Worm (Caenorhabditis elegans) whole organism, midembryonic: ENCODE measurements around the gene cgt-1.
"Not testable (repeated sequence)": the region's sequence is repeated elsewhere in the genome, so short reads cannot be mapped to it uniquely, and the experiment has no call there.

Experiments used
- T22C8.4 ChIP-seq: fragments of 200-800 bp; sonication (Bioruptor generic); IDR thresholded peaks from 2 replicates; pipeline ENCODE4 v1.3.6; 2022; ENCODE audit warnings: missing genetic modification characterization, missing compliant biosample characterization
- cog-1 ChIP-seq: sonication (generic microtip); optimal IDR thresholded peaks from 2 replicates; lab custom pipeline; 2016; ENCODE audit warnings: missing genetic modification characterization, missing compliant biosample characterization
- flt-1 ChIP-seq: fragments of 200-800 bp; sonication (Bioruptor generic); IDR thresholded peaks from 2 replicates; pipeline ENCODE4 v1.3.6; 2022; ENCODE audit warnings: missing genetic modification characterization, missing compliant biosample characterization
- klf-2 ChIP-seq: fragments of 200-800 bp; sonication (Bioruptor generic); conservative IDR thresholded peaks from 2 replicates; pipeline ENCODE4 v1.3.6; 2022; ENCODE audit warnings: missing genetic modification reagents, missing genetic modification characterization, missing compliant biosample characterization
- med-1 ChIP-seq: sonication (generic microtip); optimal IDR thresholded peaks from 2 replicates; lab custom pipeline; 2017; ENCODE audit warnings: missing genetic modification characterization, mild to moderate bottlenecking, missing compliant biosample characterization, antibody characterized with exemption, missing genetic modification reagents; ENCODE audit not compliant: insufficient read depth
- ref-1 ChIP-seq: fragments of 200-800 bp; sonication (Bioruptor generic); conservative IDR thresholded peaks from 2 replicates; pipeline ENCODE4 v1.3.6; 2022; ENCODE audit warnings: missing genetic modification reagents, missing genetic modification characterization, missing compliant biosample characterization
- tab-1 ChIP-seq: fragments of 200-800 bp; sonication (Bioruptor generic); IDR thresholded peaks from 2 replicates; pipeline ENCODE4 v1.3.6; 2022; ENCODE audit warnings: missing genetic modification characterization, missing compliant biosample characterization
- ztf-23 ChIP-seq: fragments of 200-800 bp; sonication (Bioruptor generic); IDR thresholded peaks from 2 replicates; pipeline ENCODE4 v1.3.6; 2022; ENCODE audit warnings: missing genetic modification reagents, missing genetic modification characterization, missing compliant biosample characterization
- ztf-29 ChIP-seq: fragments of 200-800 bp; sonication (Bioruptor generic); IDR thresholded peaks from 2 replicates; pipeline ENCODE4 v1.3.6; 2022; ENCODE audit warnings: missing genetic modification reagents, missing genetic modification characterization, missing compliant biosample characterization

Gene cgt-1

DNA sequence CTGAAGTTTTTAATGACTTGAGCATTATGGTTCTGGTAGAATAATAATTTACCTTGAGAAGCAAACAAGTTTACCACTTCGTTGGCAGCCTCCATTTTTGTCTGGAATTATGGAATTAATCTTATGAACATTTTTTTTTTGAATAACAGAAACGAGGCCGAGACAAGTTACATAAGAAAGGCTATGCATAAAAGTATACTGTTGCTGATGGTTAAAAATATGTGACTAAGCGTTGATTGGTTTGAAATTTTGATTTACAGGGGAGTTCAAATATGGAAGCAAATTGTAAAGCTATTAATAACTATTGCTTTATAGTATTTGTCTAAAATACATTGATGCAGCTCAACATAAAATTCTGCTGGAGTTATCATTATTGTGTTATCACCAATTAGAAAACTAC, at the start of gene cgt-1:
TSS of gene cgt-1 (minus strand) at position 101 of the 400 bp plus-strand sequence.
- TF ChIP-seq tab-1 (GFP tag; lab: Robert Waterston, UW) (no peak), med-1 (no peak), klf-2 (GFP tag; lab: Robert Waterston, UW) (no peak), ref-1 (GFP tag; lab: Robert Waterston, UW) (no peak), flt-1 (GFP tag; lab: Robert Waterston, UW) (no peak), cog-1 (tag; lab: Kevin White, UChicago) (no peak), ztf-23 (GFP tag; lab: Robert Waterston, UW) (no peak), T22C8.4 (GFP tag; lab: Robert Waterston, UW) (no peak)

DNA sequence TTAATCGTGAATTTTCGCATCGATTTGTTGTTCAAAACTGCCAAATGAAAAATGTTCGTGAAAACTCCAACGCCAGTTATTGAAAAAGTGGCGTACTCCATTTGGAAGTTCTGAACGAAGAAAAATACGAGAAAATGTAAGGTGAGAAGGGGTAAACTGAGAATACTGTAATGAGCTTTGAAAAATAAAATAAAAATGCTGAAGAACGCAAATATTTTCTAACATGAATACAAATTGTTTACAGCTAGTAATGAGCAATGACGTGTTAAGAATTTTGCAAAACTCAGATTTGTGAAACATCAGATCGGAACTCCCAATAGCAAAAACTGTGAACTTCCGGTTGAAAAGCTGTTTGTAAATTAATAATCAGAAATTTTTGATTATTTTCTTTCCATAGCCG, 43.7 kb upstream of the cgt-1 start, which contains the start of gene srw-26:
TSS of gene srw-26 (minus strand) at position 101 of the 400 bp plus-strand sequence.
- TF ChIP-seq ztf-23 (GFP tag; lab: Robert Waterston, UW) (no peak), flt-1 (GFP tag; lab: Robert Waterston, UW) (no peak), cog-1 (tag; lab: Kevin White, UChicago) (no peak), med-1 (no peak), tab-1 (GFP tag; lab: Robert Waterston, UW) (no peak), ztf-29 (GFP tag; lab: Robert Waterston, UW) (no peak), T22C8.4 (GFP tag; lab: Robert Waterston, UW) (no peak), ref-1 (GFP tag; lab: Robert Waterston, UW) (no peak), klf-2 (GFP tag; lab: Robert Waterston, UW) (no peak)

DNA sequence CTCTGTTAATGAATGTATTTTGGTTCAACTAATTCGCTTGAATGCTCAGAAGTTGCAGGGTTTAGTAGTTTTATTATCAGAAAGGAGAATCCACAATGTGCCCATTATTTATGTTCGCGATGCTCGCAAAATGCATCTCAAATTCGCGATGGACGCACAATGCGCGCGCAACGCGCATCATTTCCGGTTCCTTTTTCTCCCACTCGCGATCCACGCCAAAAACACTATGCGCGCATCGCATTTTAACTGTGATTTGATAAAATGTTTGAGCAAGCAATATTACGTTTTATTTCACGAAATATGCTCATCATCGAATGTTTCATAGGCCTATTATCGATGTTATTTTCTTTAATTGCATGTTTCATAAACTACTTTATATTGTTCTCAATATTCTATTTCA, 41.2 kb upstream of the cgt-1 start, which contains the start of gene srbc-77:
TSS of gene srbc-77 (plus strand) at position 301 of the 400 bp plus-strand sequence.
- TF ChIP-seq tab-1, klf-2, T22C8.4 (GFP tag; lab: Robert Waterston, UW): not testable (repeated sequence)

DNA sequence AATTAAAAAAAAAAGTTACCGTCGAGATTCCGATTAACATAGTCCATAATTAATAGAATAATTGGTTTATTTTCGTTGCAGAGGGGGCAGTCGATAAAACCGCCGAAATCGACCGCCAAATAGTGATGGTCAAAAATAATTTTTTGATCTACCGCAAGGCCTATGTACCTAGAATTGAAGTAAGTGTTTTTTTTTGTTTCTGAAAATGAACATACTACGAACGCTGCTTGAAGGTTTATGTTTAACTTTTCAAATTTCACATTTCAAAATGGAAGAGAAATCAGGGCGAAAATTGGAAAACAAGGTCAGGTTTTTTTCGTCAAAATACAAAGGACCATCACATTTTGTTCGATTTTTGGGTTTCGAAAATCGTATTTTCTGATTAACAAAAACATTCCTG, 39.7 kb upstream of the cgt-1 start, which contains the start of gene pzf-1:
TSS of gene pzf-1 (minus strand) at position 101 of the 400 bp plus-strand sequence.
- TF ChIP-seq flt-1 (GFP tag; lab: Robert Waterston, UW) = no peak
- TF ChIP-seq tab-1 (GFP tag; lab: Robert Waterston, UW) = no peak
- TF ChIP-seq T22C8.4 (GFP tag; lab: Robert Waterston, UW) = no peak
- TF ChIP-seq ref-1 (GFP tag; lab: Robert Waterston, UW) = no peak
- no peak for TF ChIP-seq cog-1 (tag; lab: Kevin White, UChicago)
- TF ChIP-seq ztf-29 (GFP tag; lab: Robert Waterston, UW) = no peak
- TF ChIP-seq med-1 = no peak
- no peak for TF ChIP-seq ztf-23 (GFP tag; lab: Robert Waterston, UW)
- no peak for TF ChIP-seq klf-2 (GFP tag; lab: Robert Waterston, UW)

DNA sequence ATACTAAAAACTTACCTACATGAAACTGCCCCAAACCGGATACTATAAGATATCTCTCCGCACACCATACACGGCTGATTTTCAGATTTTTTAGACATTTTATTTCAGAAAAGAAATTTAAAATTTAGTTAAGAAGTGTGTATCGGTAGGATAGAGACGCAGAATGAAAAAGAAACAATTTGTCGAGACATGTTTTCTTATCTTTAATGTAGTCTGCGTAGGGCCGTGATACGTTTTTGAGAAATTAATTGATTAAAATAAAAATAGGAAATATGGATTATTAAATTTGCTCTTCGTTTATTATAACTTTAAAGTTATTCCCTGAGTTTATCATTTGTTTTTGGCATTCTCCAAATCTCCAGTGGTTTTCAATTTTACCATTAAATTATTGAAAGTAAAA, 35.7 kb upstream of the cgt-1 start, which contains the start of gene nhr-108:
TSS of gene nhr-108 (minus strand) at position 166 of the 400 bp plus-strand sequence.
- TF ChIP-seq T22C8.4 (GFP tag; lab: Robert Waterston, UW) (no peak), ztf-23 (GFP tag; lab: Robert Waterston, UW) (no peak), med-1 (no peak), tab-1 (GFP tag; lab: Robert Waterston, UW) (no peak), ztf-29 (GFP tag; lab: Robert Waterston, UW) (no peak), cog-1 (tag; lab: Kevin White, UChicago) (no peak), flt-1 (GFP tag; lab: Robert Waterston, UW) (no peak), klf-2 (GFP tag; lab: Robert Waterston, UW) (no peak), ref-1 (GFP tag; lab: Robert Waterston, UW) (no peak)

DNA sequence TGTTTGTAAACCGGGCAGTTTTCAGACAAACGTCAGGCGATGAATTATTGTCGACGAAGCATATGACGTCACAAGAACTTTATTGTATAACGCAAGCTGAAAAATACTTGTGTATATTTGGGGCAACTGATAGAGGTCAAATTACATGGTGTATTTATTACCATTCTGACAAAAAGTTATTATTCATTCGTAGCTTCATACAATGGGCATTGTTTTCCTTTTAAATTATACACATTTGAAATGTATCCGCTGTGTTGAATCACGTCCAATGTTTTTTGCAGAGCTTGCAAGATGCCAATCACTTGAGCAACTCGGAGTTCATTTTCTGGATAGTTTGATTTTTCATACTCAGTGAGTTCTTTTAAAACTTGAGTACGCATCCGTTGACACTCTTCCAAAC, 34.3 kb upstream of the cgt-1 start, which contains the start of gene F35E8.13:
TSS of gene F35E8.13 (plus strand) at position 301 of the 400 bp plus-strand sequence.
- no peak for TF ChIP-seq T22C8.4 (GFP tag; lab: Robert Waterston, UW)
- no peak for TF ChIP-seq klf-2 (GFP tag; lab: Robert Waterston, UW)
- no peak for TF ChIP-seq cog-1 (tag; lab: Kevin White, UChicago)
- no peak for TF ChIP-seq flt-1 (GFP tag; lab: Robert Waterston, UW)
- TF ChIP-seq ztf-29 (GFP tag; lab: Robert Waterston, UW) = no peak
- no peak for TF ChIP-seq ref-1 (GFP tag; lab: Robert Waterston, UW)
- TF ChIP-seq tab-1 (GFP tag; lab: Robert Waterston, UW) = no peak
- no peak for TF ChIP-seq med-1

DNA sequence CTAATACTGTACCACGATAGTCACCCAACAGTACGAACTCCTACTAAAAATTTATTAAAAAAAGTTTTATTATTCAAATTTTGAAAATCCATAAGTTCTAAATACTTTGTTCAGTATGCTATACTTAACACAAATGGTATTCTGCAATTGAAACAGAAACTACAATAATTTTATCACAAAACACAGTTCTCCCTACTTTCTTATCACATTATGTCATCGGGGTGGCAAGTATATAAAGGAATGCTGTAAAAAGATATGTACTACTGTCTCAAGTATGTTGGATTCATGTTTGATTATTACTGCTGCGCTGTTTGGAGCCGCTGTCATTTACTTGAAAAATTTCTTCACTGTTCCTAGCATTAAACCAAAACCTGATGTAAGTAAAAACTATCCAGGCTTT, 32.5 kb upstream of the cgt-1 start, which contains the start of gene cdr-1:
TSS of gene cdr-1 (plus strand) at position 208 of the 400 bp plus-strand sequence.
- TF ChIP-seq ref-1 (GFP tag; lab: Robert Waterston, UW) (no peak), flt-1 (GFP tag; lab: Robert Waterston, UW) (no peak), klf-2 (GFP tag; lab: Robert Waterston, UW) (no peak), tab-1 (GFP tag; lab: Robert Waterston, UW) (no peak), med-1 (no peak), T22C8.4 (GFP tag; lab: Robert Waterston, UW) (no peak), cog-1 (tag; lab: Kevin White, UChicago) (no peak), ztf-23 (GFP tag; lab: Robert Waterston, UW) (no peak), ztf-29 (GFP tag; lab: Robert Waterston, UW) (no peak)

DNA sequence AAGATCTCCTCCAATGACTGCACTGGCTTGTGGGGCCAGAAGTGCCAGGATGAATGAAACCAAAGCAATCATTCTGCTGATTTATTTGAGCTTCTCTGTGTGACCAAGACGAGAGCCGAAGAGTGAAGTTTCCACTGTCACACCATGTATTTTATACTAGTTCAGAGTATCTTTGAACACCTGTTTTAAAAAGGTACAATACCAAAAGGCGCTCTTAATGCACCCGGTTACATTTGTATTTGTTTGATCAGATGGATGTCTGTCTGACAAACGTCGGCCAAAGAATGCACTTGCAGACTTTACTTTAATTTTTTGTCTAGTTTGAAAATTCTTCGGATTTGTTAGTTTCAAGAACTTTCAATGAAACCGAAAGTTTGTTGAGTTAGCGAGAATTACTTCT, 31.6 kb upstream of the cgt-1 start, which contains the start of gene F35E8.10:
TSS of gene F35E8.10 (minus strand) at position 101 of the 400 bp plus-strand sequence.
- TF ChIP-seq tab-1 (GFP tag; lab: Robert Waterston, UW) = no peak
- TF ChIP-seq klf-2 (GFP tag; lab: Robert Waterston, UW) = no peak

DNA sequence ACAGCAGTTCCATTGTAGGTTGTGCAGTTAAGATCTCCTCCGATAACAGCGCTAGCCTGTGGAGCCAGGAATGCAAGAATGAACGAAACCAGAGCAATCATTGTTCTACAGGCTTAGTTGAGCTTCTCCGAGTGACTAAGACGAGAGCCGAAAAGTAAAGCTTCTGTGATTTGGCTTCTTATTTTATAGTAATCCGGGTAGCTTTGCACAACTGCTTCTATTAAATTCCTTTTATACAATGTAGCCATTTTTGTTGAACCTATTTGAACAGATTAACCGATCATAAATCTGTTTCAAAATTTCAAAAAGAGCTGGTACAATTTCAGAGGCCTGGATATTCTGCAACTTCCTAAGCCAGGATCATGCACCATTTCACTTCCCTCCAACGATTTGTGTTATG, 28.8 kb upstream of the cgt-1 start, which contains the start of gene F35E8.9:
TSS of gene F35E8.9 (minus strand) at position 101 of the 400 bp plus-strand sequence.
- TF ChIP-seq ztf-23 (GFP tag; lab: Robert Waterston, UW) = no peak
- no peak for TF ChIP-seq klf-2 (GFP tag; lab: Robert Waterston, UW)
- TF ChIP-seq med-1 = no peak
- no peak for TF ChIP-seq cog-1 (tag; lab: Kevin White, UChicago)
- no peak for TF ChIP-seq tab-1 (GFP tag; lab: Robert Waterston, UW)
- no peak for TF ChIP-seq T22C8.4 (GFP tag; lab: Robert Waterston, UW)
- TF ChIP-seq ztf-29 (GFP tag; lab: Robert Waterston, UW) = no peak
- TF ChIP-seq flt-1 (GFP tag; lab: Robert Waterston, UW) = no peak
- TF ChIP-seq ref-1 (GFP tag; lab: Robert Waterston, UW) = no peak
